Fruit fly (Drosophila melanogaster): ENCODE results near the gene Cdlc2.
A peak's percentile ranks its signal among the peaks of the same experiment; 100 is the strongest.

Cdlc2 gene

DNA sequence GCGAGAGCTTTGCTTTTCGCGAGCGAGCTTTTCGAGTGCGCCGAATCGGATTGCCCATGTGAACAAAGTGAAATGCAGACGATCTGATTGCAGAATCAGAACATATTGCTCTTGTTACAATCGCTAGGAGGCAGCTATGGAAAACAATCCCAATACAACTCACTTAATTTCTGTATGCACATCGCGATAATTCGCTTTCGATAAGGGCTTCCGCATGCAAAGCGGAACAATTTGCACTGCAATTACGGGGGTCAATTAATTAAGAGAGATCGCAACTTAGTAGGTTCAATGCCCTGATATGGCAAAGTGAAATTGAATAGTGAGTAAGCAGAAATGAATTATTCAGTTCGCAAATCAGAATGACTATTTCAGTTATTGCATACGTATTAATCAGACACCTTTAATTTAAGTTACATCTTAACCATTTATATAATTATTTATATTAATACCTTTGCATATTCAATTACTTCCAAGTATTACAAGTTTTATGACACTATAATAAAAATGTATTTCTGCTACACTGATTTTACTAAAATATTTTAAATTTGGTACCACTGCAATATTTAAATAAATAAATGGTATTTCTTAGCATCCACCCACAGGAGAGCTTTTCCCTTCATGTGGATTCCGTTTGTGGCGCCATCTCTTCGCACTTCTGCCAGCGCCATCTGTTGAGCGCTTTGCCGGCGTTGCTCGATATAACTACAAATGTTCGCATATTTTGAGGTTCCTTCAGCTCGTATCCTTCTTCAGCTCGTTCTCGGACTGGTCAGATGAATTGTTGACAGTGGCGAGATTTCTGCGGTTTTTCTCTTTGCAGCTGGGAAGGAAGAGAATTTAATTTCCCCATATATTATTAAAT lies 17.8 kb downstream of the Cdlc2 start, which contains the start of gene NLaz:
Gene NLaz, minus strand, starts transcription at position 51 of the 862 bp plus-strand sequence.
- TF ChIP-seq CG8159 (tag; optimal IDR thresholded peaks at IDR 0.05) (peak; percentile 0), EcR (GFP tag; optimal IDR thresholded peaks at IDR 0.05) (peak; percentile 75), Pif1A (GFP tag; optimal IDR thresholded peaks at IDR 0.05) (no peak)

DNA sequence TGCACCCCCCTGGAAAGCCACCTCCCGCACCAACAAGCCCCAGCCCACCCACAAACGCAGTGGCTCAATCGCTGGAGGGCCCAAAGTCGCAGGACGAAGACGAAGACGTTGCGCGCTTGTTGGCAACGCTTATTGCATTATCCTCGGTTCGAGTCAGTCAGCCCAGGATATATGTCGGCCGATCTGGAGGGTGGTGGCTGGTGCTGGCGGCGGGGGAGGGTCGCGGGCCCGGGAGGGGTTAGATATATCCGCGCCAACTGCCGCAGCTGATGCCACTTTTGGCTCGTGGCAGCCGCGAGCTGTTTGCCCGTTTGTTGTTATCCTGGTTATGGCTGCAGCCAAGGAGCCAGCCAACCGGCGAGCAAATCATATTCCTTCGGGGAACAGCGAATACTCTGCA lies 20.8 kb downstream of the Cdlc2 start:
- TF ChIP-seq fd96Ca (GFP tag; IDR thresholded peaks at IDR 0.05) (no peak), CG14655 (GFP tag; optimal IDR thresholded peaks at IDR 0.05) (no peak), CG32121 (GFP tag; IDR thresholded peaks at IDR 0.05) (no peak), CG4496 (GFP tag; IDR thresholded peaks at IDR 0.05) (no peak), CG15710 (tag; optimal IDR thresholded peaks at IDR 0.05) (no peak), Snoo (tag; optimal IDR thresholded peaks at IDR 0.05) (no peak), D1 (tag; optimal IDR thresholded peaks at IDR 0.05) (no peak), CG17806 (tag; optimal IDR thresholded peaks at IDR 0.05) (no peak), EcR (GFP tag; optimal IDR thresholded peaks at IDR 0.05) (no peak), CG8159 (tag; optimal IDR thresholded peaks at IDR 0.05) (no peak), CG13204 (GFP tag; optimal IDR thresholded peaks at IDR 0.05) (no peak), gl (tag; optimal IDR thresholded peaks at IDR 0.05) (no peak)

DNA sequence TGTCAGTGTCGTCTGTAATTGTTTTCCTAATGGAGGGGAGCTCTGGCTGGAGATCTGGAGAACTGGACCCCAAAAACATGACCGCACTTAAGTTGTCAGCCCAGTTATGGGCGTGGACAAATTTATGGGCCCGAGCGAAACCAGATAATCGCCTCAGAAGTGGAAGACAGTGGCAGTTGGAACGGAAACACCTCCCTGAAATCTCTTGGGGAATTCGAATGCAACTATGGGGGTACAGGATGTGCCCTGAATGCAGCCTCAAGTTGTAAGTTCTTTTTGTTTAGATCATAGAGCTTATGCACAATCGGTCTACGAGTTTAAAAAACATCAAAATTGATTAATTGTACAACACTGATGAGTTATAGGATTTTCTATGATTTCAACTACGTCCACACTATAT lies 23.5 kb downstream of the Cdlc2 start, which contains the start of gene CG14346:
Gene CG14346, plus strand, starts transcription at position 301 of the 400 bp plus-strand sequence.
- TF ChIP-seq rn (GFP tag; IDR thresholded peaks at IDR 0.05) (no peak), CG13204 (GFP tag; optimal IDR thresholded peaks at IDR 0.05) (no peak), CG9948 (tag; optimal IDR thresholded peaks at IDR 0.05) (no peak), fd96Ca (GFP tag; IDR thresholded peaks at IDR 0.05) (no peak), CG12605 (GFP tag; IDR thresholded peaks at IDR 0.05) (no peak), CG32121 (GFP tag; IDR thresholded peaks at IDR 0.05) (no peak), CG34367 (tag; optimal IDR thresholded peaks at IDR 0.05) (no peak), Snoo (tag; optimal IDR thresholded peaks at IDR 0.05) (no peak), CG17806 (tag; optimal IDR thresholded peaks at IDR 0.05) (no peak), CG8159 (tag; optimal IDR thresholded peaks at IDR 0.05) (no peak), Pif1B (GFP tag; optimal IDR thresholded peaks at IDR 0.05) (no peak), CG8301 (tag; optimal IDR thresholded peaks at IDR 0.05) (no peak), D1 (tag; optimal IDR thresholded peaks at IDR 0.05) (no peak), Pif1A (GFP tag; optimal IDR thresholded peaks at IDR 0.05) (no peak), CG10348 (GFP tag; IDR thresholded peaks at IDR 0.05) (no peak), Ets98B (GFP tag; IDR thresholded peaks at IDR 0.05) (no peak), CG15710 (tag; optimal IDR thresholded peaks at IDR 0.05) (no peak), CG14655 (GFP tag; optimal IDR thresholded peaks at IDR 0.05) (no peak), EcR (GFP tag; optimal IDR thresholded peaks at IDR 0.05) (no peak), gl (tag; optimal IDR thresholded peaks at IDR 0.05) (no peak)

DNA sequence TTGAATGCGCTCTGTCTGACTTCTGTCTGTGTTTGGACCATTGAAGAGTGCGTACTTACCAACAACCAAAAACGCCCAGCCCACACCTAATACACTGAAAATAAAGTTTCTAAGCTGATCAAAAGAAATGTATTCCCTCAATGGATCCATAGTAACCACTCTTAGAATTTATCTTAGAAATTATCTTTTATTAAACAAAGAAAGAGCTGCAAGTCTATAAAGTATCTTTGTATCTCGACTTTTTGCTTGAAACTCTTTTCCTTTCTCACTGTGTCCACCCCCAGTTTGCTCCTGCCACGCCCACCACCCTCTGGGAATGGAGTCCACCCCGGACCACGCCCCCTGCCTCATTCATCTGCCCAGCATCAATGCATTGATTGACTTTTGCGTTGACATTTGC lies 33.4 kb downstream of the Cdlc2 start:
- TF ChIP-seq CG9948 (tag; optimal IDR thresholded peaks at IDR 0.05) (no peak), fd96Ca (GFP tag; IDR thresholded peaks at IDR 0.05) (no peak), rn (GFP tag; IDR thresholded peaks at IDR 0.05) (no peak), CG32121 (GFP tag; IDR thresholded peaks at IDR 0.05) (no peak), Pif1B (GFP tag; optimal IDR thresholded peaks at IDR 0.05) (no peak), CG8159 (tag; optimal IDR thresholded peaks at IDR 0.05) (no peak), CG17806 (tag; optimal IDR thresholded peaks at IDR 0.05) (no peak), Snoo (tag; optimal IDR thresholded peaks at IDR 0.05) (no peak), CG12605 (GFP tag; IDR thresholded peaks at IDR 0.05) (no peak), CG15710 (tag; optimal IDR thresholded peaks at IDR 0.05) (no peak), CG8301 (tag; optimal IDR thresholded peaks at IDR 0.05) (no peak), gl (tag; optimal IDR thresholded peaks at IDR 0.05) (no peak), CG13204 (GFP tag; optimal IDR thresholded peaks at IDR 0.05) (no peak)

DNA sequence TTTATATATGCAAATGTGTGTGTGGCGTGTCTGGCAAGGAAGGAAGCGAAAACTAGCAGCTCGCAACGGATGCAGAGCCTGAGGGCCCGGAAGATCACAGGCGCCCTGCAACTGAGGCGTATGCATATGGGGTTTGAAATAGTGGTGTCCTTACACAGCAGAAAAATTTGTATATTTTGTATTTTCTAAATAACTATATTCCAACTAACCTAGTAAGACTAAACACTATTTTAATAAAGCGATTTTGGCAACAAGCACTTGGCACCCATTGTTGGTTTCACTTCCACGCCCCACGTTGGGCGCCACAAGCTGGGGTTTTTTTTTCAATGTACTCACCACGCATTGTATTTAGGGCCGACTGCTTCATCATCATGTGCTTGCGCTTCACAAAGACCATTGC lies 42.3 kb downstream of the Cdlc2 start:
- TF ChIP-seq CG32121 (GFP tag; IDR thresholded peaks at IDR 0.05) (no peak), Ets98B (GFP tag; IDR thresholded peaks at IDR 0.05) (no peak), CG10348 (GFP tag; IDR thresholded peaks at IDR 0.05) (no peak), CG17806 (tag; optimal IDR thresholded peaks at IDR 0.05) (no peak), Pif1A (GFP tag; optimal IDR thresholded peaks at IDR 0.05) (no peak), CG14655 (GFP tag; optimal IDR thresholded peaks at IDR 0.05) (no peak), CG15710 (tag; optimal IDR thresholded peaks at IDR 0.05) (no peak)

DNA sequence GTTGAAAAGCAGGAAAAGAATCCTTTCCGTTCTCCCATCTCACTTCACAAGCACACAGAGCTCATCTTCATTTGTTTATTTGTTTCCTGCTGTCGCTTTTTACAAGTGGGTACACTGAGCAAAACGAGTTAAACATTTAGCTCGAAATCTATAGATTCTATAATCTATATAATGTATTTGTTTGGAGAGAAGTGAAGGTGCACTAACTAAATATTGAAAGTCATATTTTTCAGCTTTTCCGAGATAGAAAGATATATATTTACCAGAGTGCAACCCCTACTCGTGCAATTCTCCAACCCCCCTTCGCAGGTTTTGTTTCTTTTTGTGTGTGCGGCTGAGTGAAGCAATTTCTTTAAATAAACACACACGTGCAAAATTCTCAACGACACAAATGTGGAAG lies 43.6 kb downstream of the Cdlc2 start:
- no peak for TF ChIP-seq Snoo (tag; optimal IDR thresholded peaks at IDR 0.05)
- peak; percentile 56 for TF ChIP-seq CG8159 (tag; optimal IDR thresholded peaks at IDR 0.05)
- no peak for TF ChIP-seq CG10348 (GFP tag; IDR thresholded peaks at IDR 0.05)
- TF ChIP-seq CG32121 (GFP tag; IDR thresholded peaks at IDR 0.05) = 0 out of 2 replicates have a peak, but pooled peaks have one; percentile 17
- peak; percentile 47 for TF ChIP-seq Pif1B (GFP tag; optimal IDR thresholded peaks at IDR 0.05)
- 0 out of 3 replicates have a peak, but pooled peaks have one; percentile 28 for TF ChIP-seq CG4496 (GFP tag; IDR thresholded peaks at IDR 0.05)
- TF ChIP-seq CG14655 (GFP tag; optimal IDR thresholded peaks at IDR 0.05) = peak; percentile 72
- TF ChIP-seq CG8301 (tag; optimal IDR thresholded peaks at IDR 0.05) = peak; percentile 63
- TF ChIP-seq CG13204 (GFP tag; optimal IDR thresholded peaks at IDR 0.05) = no peak
- no peak for TF ChIP-seq D1 (tag; optimal IDR thresholded peaks at IDR 0.05)
- 0 out of 2 replicates have a peak, but pooled peaks have one; percentile 27 for TF ChIP-seq CG12605 (GFP tag; IDR thresholded peaks at IDR 0.05)
- peak; percentile 16 for TF ChIP-seq gl (tag; optimal IDR thresholded peaks at IDR 0.05)
- 0 out of 2 replicates have a peak, but pooled peaks have one; percentile 17 for TF ChIP-seq Ets98B (GFP tag; IDR thresholded peaks at IDR 0.05)
- no peak for TF ChIP-seq EcR (GFP tag; optimal IDR thresholded peaks at IDR 0.05)
- TF ChIP-seq rn (GFP tag; IDR thresholded peaks at IDR 0.05) = no peak
- TF ChIP-seq CG34367 (tag; optimal IDR thresholded peaks at IDR 0.05) = peak; percentile 41
- peak; percentile 46 for TF ChIP-seq CG17806 (tag; optimal IDR thresholded peaks at IDR 0.05)
- TF ChIP-seq Pif1A (GFP tag; optimal IDR thresholded peaks at IDR 0.05) = peak; percentile 63
- peak; percentile 56 for TF ChIP-seq CG15710 (tag; optimal IDR thresholded peaks at IDR 0.05)
- TF ChIP-seq fd96Ca (GFP tag; IDR thresholded peaks at IDR 0.05) = peak; percentile 57; the same call in 1 of the 3 replicates
- peak; percentile 55 for TF ChIP-seq CG9948 (tag; optimal IDR thresholded peaks at IDR 0.05)

Measured in whole organism, pupa.